Fruit fly (Drosophila melanogaster): ENCODE measurements around the gene Dlip2.

The Dlip2 gene

DNA sequence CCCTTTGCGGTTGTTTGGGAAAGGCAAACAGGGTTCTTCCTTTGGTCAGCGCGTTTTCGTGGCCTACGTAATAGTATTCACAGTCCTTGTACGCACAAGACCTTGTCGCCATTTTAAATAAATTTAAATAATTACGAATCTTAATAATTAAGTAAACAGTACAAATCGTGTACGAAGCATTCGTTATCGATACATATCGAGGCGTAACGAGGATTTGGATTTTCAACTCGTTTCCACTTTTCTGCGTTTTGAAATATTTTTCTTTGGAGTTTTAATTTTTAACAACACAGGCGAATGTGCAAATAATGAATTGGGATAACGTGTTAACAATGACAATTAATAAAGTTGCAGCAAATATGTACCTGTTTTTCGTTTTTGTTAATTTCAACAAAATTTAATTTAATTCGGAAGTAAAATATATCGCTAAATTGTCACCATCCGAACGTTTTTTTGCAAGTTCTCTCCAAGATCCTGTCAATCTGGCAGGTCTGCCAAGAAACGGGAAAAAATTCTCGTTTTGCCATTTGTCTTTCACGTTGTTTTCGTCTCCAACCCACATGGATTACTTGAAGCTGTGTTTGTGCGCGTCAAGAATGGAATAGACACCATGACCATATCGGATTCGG, at the start of gene Dlip2, which contains the start of gene rpk:
TSS of gene Dlip2 (minus strand) at position 199 of the 626 bp plus-strand sequence.
TSS of gene rpk (plus strand) at position 525 of the 626 bp plus-strand sequence.
- no peak for TF ChIP-seq CG17801 (GFP tag; optimal IDR thresholded peaks at IDR 0.05; ENCODE audit: partially characterized antibody)

DNA sequence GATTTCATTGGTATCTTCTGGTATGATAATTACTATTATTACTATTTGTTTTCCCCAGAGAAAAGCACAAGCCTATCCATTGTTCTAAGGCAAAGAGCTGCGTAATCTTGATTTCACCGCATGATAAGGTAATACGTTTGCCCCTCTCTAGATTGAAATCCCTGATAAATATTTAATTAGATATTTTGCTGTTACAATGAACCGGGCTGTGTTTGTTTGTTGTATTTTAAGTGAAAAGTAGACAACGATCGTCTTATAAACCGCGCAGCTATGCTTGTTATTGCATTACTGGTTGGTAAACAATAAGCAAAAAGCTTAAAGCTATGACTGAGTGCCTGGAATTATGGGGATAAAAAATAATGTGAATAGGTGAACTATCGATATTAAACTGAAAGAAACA, 49.4 kb upstream of the Dlip2 start:
- no peak for TF ChIP-seq CG17801 (GFP tag; optimal IDR thresholded peaks at IDR 0.05; ENCODE audit: partially characterized antibody)

dm6 chr3R:4690508-4690907, 45.1 kb upstream of the Dlip2 start, which contains the start of gene CG33927:
TSS of gene CG33927 (minus strand) at chr3R:4690608.
- TF ChIP-seq CG17801 (GFP tag; optimal IDR thresholded peaks at IDR 0.05; ENCODE audit: partially characterized antibody) = no peak

- TF ChIP-seq CG17801 (GFP tag; optimal IDR thresholded peaks at IDR 0.05; ENCODE audit: partially characterized antibody) = no peak
Observed at dm6 chr3R:4687207-4687606, 41.8 kb upstream of the Dlip2 start.

- TF ChIP-seq CG17801 (GFP tag; optimal IDR thresholded peaks at IDR 0.05; ENCODE audit: partially characterized antibody) = no peak
Observed at dm6 chr3R:4678362-4678761, 32.9 kb upstream of the Dlip2 start.

dm6 chr3R:4676981-4677665, 31.7 kb upstream of the Dlip2 start:
- TF ChIP-seq CG17801 (GFP tag; optimal IDR thresholded peaks at IDR 0.05; ENCODE audit: partially characterized antibody) = no peak

DNA sequence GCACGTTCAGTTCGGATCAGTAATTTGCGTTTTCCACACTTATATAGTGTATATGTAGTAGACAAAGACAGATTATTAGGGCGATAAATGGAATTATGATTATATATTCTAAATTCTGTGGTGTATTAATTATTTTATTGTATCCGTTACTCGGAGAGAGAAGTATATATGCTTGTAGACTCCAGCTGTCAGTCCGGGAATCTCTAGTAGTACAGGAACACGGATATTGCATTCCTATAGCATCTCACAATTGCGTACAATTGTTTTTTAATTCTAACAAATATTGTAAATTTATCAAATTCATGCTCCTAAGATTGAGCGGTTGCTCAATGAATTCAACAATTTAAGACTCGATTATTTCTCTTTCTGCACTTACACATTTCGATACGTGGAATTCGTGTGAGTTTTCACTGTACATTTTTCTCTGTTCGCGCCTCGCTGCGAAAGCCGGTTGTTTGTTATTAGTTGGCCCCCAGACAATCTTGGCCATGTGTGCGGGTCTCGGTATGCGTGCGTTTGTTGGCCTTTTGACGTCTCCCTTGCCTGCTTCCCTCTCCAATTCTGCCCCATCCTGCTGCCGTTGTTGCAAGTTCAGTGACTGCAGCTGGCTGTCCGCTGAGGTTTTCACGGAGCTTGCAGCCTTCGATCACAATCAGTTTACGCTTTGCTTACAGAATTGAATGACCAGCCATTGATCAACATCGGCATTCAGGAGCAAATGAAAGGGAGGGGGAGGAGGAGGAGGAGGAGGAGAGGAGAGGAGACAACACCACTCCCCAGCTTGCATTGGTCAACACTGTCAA, 22.1 kb upstream of the Dlip2 start:
- TF ChIP-seq CG17801 (GFP tag; optimal IDR thresholded peaks at IDR 0.05; ENCODE audit: partially characterized antibody) = no peak

- TF ChIP-seq CG17801 (GFP tag; optimal IDR thresholded peaks at IDR 0.05; ENCODE audit: partially characterized antibody) = no peak
Observed at dm6 chr3R:4666014-4666652, 20.7 kb upstream of the Dlip2 start.

- peak; percentile 66 for TF ChIP-seq CG17801 (GFP tag; optimal IDR thresholded peaks at IDR 0.05; ENCODE audit: partially characterized antibody)
Observed at dm6 chr3R:4664947-4665346, 19.5 kb upstream of the Dlip2 start.

DNA sequence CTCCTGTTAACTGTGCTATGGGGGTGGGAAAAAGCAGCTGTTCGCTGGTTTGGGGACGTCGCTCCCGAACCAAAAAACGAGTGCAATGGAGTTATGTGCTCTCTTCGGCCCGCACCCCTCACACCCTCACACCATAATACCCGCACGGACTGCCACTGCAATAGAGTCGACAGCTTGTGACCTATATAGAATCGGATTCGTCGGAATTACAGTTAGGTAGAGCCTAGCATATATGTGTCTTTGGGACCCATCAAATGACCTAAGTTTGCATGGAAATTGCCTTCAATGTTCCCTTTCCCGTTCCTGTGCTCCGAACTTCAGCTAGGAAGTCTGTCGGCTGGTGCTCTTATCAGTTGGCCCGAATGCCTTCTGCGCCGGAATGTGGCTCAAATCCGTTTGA, 18.7 kb upstream of the Dlip2 start:
- TF ChIP-seq CG17801 (GFP tag; optimal IDR thresholded peaks at IDR 0.05; ENCODE audit: partially characterized antibody) = no peak

dm6 chr3R:4663068-4663467, 17.6 kb upstream of the Dlip2 start:
- TF ChIP-seq CG17801 (GFP tag; optimal IDR thresholded peaks at IDR 0.05; ENCODE audit: partially characterized antibody) = no peak

dm6 chr3R:4661640-4662039, 16.2 kb upstream of the Dlip2 start:
- no peak for TF ChIP-seq CG17801 (GFP tag; optimal IDR thresholded peaks at IDR 0.05; ENCODE audit: partially characterized antibody)

- no peak for TF ChIP-seq CG17801 (GFP tag; optimal IDR thresholded peaks at IDR 0.05; ENCODE audit: partially characterized antibody)
Observed at dm6 chr3R:4659934-4660353, 14.5 kb upstream of the Dlip2 start.

- TF ChIP-seq CG17801 (GFP tag; optimal IDR thresholded peaks at IDR 0.05; ENCODE audit: partially characterized antibody) = peak; percentile 41
Observed at dm6 chr3R:4658991-4659933, 13.8 kb upstream of the Dlip2 start, which contains the start of gene smash. TSS of gene smash (plus strand) at chr3R:4659579.
